Worm (Caenorhabditis elegans): ENCODE results near the gene Y39G8B.9.

Y39G8B.9 gene

DNA sequence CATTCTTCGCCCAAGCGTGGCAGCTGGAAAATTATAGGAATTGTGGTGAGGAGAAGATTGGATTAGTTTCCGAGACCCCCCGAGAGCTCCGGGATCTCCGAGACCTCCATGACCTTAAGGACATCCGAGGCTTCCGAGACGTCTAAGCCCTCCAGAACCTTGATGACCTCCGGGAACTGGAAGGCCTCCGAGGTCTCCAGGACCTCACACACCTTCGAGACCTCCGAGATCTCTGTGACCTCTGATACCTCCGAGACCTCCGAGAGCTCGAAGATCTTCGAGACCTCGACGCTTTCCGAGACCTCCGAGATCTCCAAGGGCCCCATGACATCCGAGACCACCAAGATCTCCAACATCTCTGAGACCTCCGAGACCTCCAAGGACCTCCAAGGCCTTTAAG is 1.1 kb downstream of the Y39G8B.9 start:
- TF ChIP-seq F37B4.10 (GFP tag; IDR thresholded peaks at IDR 0.05) (no peak), egrh-3 (GFP tag; IDR thresholded peaks at IDR 0.05) (peak; percentile 79), ztf-6 (GFP tag; IDR thresholded peaks at IDR 0.05) (no peak), mxl-1 (tag; optimal IDR thresholded peaks at IDR 0.05) (no peak), hmg-1.2 (GFP tag; IDR thresholded peaks at IDR 0.05) (no peak), zfh-2 (GFP tag; conservative IDR thresholded peaks at IDR 0.05) (peak; percentile 72; the same call in 1 of the 2 replicates)

- no peak for TF ChIP-seq C17E4.6 (GFP tag; IDR thresholded peaks at IDR 0.05)
- no peak for TF ChIP-seq aptf-2 (GFP tag; conservative IDR thresholded peaks at IDR 0.05)
- no peak for TF ChIP-seq K11D2.4 (GFP tag; IDR thresholded peaks at IDR 0.05)
- no peak for TF ChIP-seq him-1 (tag; optimal IDR thresholded peaks at IDR 0.05)
- TF ChIP-seq D2030.7 (GFP tag; IDR thresholded peaks at IDR 0.05), result no peak
- no peak for TF ChIP-seq unc-62 (GFP tag; optimal IDR thresholded peaks at IDR 0.05)
- TF ChIP-seq ceh-58 (GFP tag; IDR thresholded peaks at IDR 0.05), result no peak
- no peak for TF ChIP-seq dpff-1 (tag; optimal IDR thresholded peaks at IDR 0.05)
These were observed 1.8 kb downstream of the Y39G8B.9 start, which contains the start of the genes Y39G8B.13 and Y39G8B.10 for ce11 chrII:13982923-13983322. Gene Y39G8B.13 (minus strand): TSS chrII:13983047. Gene Y39G8B.10 (minus strand): TSS chrII:13983115.

DNA sequence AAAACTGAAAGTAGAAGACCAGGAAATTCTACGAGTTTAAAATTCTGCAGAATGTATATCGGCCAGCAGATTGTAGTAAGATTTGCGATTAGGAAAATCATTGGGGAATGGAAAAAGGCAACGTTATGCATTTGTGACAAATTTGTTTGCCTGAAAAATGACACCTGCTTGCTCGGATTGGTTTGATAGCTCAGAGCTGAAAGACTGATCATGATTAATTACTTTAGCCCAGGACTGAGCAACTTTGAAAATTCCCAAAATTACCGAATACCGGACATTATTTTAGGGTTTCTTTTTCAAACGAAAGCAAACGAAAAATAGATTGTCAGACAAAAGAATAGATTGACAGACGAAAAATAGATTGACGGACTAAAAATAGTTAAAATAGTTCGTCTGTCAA is 3.4 kb downstream of the Y39G8B.9 start, which contains the start of gene sre-47:
Gene sre-47 (minus strand): TSS at position 101 of the 400 bp plus-strand sequence.
- TF ChIP-seq nfyb-1 (GFP tag; IDR thresholded peaks at IDR 0.05) (no peak), C17E4.6 (GFP tag; IDR thresholded peaks at IDR 0.05) (no peak), dox-1 (GFP tag; IDR thresholded peaks at IDR 0.05) (no peak), xnd-1 (tag; optimal IDR thresholded peaks at IDR 0.05) (no peak), zim-3 (tag; optimal IDR thresholded peaks at IDR 0.05) (no peak), aptf-2 (GFP tag; conservative IDR thresholded peaks at IDR 0.05) (no peak), egl-44 (GFP tag; IDR thresholded peaks at IDR 0.05) (no peak), ztf-25 (GFP tag; IDR thresholded peaks at IDR 0.05) (no peak), nhr-80 (tag; optimal IDR thresholded peaks at IDR 0.05) (no peak), F57C9.4 (tag; optimal IDR thresholded peaks at IDR 0.05) (no peak), zfh-2 (GFP tag; conservative IDR thresholded peaks at IDR 0.05) (no peak), rpc-1 (optimal IDR thresholded peaks at IDR 0.05) (no peak), rpc-1 (tag; optimal IDR thresholded peaks at IDR 0.05) (no peak), F52B5.7 (tag; optimal IDR thresholded peaks at IDR 0.05) (no peak), F55B11.4 (tag; optimal IDR thresholded peaks at IDR 0.05; ENCODE audit: borderline replicate concordance, insufficient read depth) (no peak), die-1 (tag; optimal IDR thresholded peaks at IDR 0.05) (no peak)

DNA sequence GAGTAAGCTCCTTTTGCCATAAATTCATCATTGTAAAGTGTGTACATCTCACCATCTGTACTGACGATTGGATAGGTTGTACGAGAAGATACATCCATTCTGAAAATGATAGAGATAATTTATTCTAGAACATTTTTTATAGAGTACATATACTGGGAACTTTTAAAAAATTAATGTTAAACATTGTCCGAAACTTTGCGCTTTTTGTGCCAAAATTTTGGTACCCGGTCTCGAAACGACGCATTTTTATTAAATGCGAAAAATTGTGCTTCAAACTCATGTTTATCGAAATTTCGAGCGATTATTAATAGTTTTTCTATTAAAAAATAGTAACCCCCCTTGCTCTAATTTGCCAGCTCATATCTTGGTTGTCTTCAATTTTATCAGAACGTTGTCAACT is 10.6 kb downstream of the Y39G8B.9 start, which contains the start of gene Y39G8B.5:
Gene Y39G8B.5 (minus strand): TSS at position 101 of the 400 bp plus-strand sequence.
- no peak for TF ChIP-seq nfya-2 (GFP tag; IDR thresholded peaks at IDR 0.05)
- no peak for TF ChIP-seq ceh-100 (GFP tag; IDR thresholded peaks at IDR 0.05)
- TF ChIP-seq let-526 (GFP tag; IDR thresholded peaks at IDR 0.05), result no peak

- TF ChIP-seq hlh-26 (GFP tag; conservative IDR thresholded peaks at IDR 0.05) (no peak), B0336.3 (GFP tag; IDR thresholded peaks at IDR 0.05) (no peak), mel-28 (tag; optimal IDR thresholded peaks at IDR 0.05; ENCODE audit: borderline replicate concordance) (no peak), sptf-2 (GFP tag; optimal IDR thresholded peaks at IDR 0.05) (no peak), C17E4.6 (GFP tag; IDR thresholded peaks at IDR 0.05) (no peak), ets-4 (GFP tag; optimal IDR thresholded peaks at IDR 0.05) (no peak), ztf-25 (GFP tag; IDR thresholded peaks at IDR 0.05) (no peak), sdz-38 (tag; optimal IDR thresholded peaks at IDR 0.05) (no peak), lsy-27 (tag; optimal IDR thresholded peaks at IDR 0.05; ENCODE audit: borderline replicate concordance, insufficient read depth) (no peak), F57C9.4 (tag; optimal IDR thresholded peaks at IDR 0.05) (no peak), Y53G8AR.9 (GFP tag; conservative IDR thresholded peaks at IDR 0.05) (no peak), repo-1 (tag; optimal IDR thresholded peaks at IDR 0.05) (no peak), ztf-22 (GFP tag; optimal IDR thresholded peaks at IDR 0.05) (no peak), K11D2.4 (GFP tag; IDR thresholded peaks at IDR 0.05) (no peak)
These were observed 13.8 kb downstream of the Y39G8B.9 start, which contains the start of gene Y39G8B.7 for ce11 chrII:13994934-13995333. Gene Y39G8B.7 (minus strand): TSS chrII:13995034.

All from whole organism, young adult.